Worm (Caenorhabditis elegans) whole organism, L3 larva: ENCODE data around the gene sre-51.

Experiments
- elt-1 ChIP-seq: fragments of 150-350 bp; optimal IDR thresholded peaks from 2 replicates; lab custom pipeline; 2014; ENCODE audit warnings: missing biosample characterization, missing genetic modification characterization
- elt-2 ChIP-seq: sonication (generic microtip); optimal IDR thresholded peaks from 2 replicates; lab custom pipeline; 2016; ENCODE audit warnings: missing genetic modification reagents, mild to moderate bottlenecking, missing genetic modification characterization, missing compliant biosample characterization
- sea-2 ChIP-seq: fragments of 150-350 bp; sonication (generic microtip); optimal IDR thresholded peaks from 4 replicates; lab custom pipeline; 2014; ENCODE audit warnings: missing biosample characterization, missing genetic modification reagents, missing genetic modification characterization
- unc-62 ChIP-seq: fragments of 150-350 bp; sonication (generic microtip); optimal IDR thresholded peaks from 4 replicates; lab custom pipeline; 2014; ENCODE audit warnings: missing biosample characterization, missing genetic modification reagents, missing genetic modification characterization
- ztf-4 ChIP-seq: fragments of 150-350 bp; optimal IDR thresholded peaks from 2 replicates; lab custom pipeline; 2014; ENCODE audit warnings: missing biosample characterization, missing genetic modification characterization

ce11 chrII:12264847-12265246 lies 46.8 kb upstream of the sre-51 start:
- TF ChIP-seq sea-2 (no peak), unc-62 (no peak), elt-1 (tag; lab: Kevin White, UChicago) (no peak), ztf-4 (no peak), elt-2 (no peak)
